Worm (Caenorhabditis elegans) whole organism, L3 larva: ENCODE measurements around the gene str-139.
A peak's percentile ranks its signal among the peaks of the same experiment; 100 is the strongest.

Experiments used
- R02D3.7 ChIP-seq: fragments of 150-350 bp; optimal IDR thresholded peaks from 2 replicates; lab custom pipeline; 2014; ENCODE audit warnings: missing biosample characterization, missing genetic modification characterization
- aly-2 ChIP-seq: fragments of 150-350 bp; optimal IDR thresholded peaks from 2 replicates; lab custom pipeline; 2014; ENCODE audit warnings: missing biosample characterization, missing genetic modification characterization
- ceh-28 ChIP-seq: fragments of 150-350 bp; optimal IDR thresholded peaks from 2 replicates; lab custom pipeline; 2014; ENCODE audit warnings: missing biosample characterization, missing genetic modification reagents, missing genetic modification characterization
- daf-12 ChIP-seq: fragments of 150-350 bp; optimal IDR thresholded peaks from 2 replicates; lab custom pipeline; 2014; ENCODE audit warnings: missing biosample characterization, missing genetic modification reagents, missing genetic modification characterization
- egl-5 ChIP-seq: fragments of 150-350 bp; optimal IDR thresholded peaks from 2 replicates; lab custom pipeline; 2017; ENCODE audit warnings: missing biosample characterization, missing genetic modification reagents, missing genetic modification characterization, inconsistent platforms
- elt-1 ChIP-seq: fragments of 150-350 bp; optimal IDR thresholded peaks from 2 replicates; lab custom pipeline; 2014; ENCODE audit warnings: missing biosample characterization, missing genetic modification characterization
- elt-2 ChIP-seq: sonication (generic microtip); optimal IDR thresholded peaks from 2 replicates; lab custom pipeline; 2016; ENCODE audit warnings: missing genetic modification reagents, mild to moderate bottlenecking, missing genetic modification characterization, missing compliant biosample characterization
- elt-3 ChIP-seq, 3 experiments: fragments of 150-350 bp in 1 of 3; sonication (generic microtip) in 2 of 3; optimal IDR thresholded peaks; 2 replicates in 2 of 3; 4 replicates in 1 of 3; lab custom pipeline; 2014 to 2017; ENCODE audit warnings: missing biosample characterization in 3 of 3, missing genetic modification characterization in 3 of 3
- fkh-10 ChIP-seq: sonication (generic microtip); optimal IDR thresholded peaks from 2 replicates; lab custom pipeline; 2017; ENCODE audit warnings: missing biosample characterization, missing genetic modification reagents, missing genetic modification characterization
- fkh-2 ChIP-seq: fragments of 150-350 bp; optimal IDR thresholded peaks from 2 replicates; lab custom pipeline; 2014; ENCODE audit warnings: missing biosample characterization, missing genetic modification reagents, missing genetic modification characterization
- fos-1 ChIP-seq: fragments of 150-350 bp; optimal IDR thresholded peaks from 2 replicates; lab custom pipeline; 2014; ENCODE audit warnings: missing biosample characterization, missing genetic modification characterization
- hmg-11 ChIP-seq: sonication (generic microtip); optimal IDR thresholded peaks from 2 replicates; lab custom pipeline; 2016; ENCODE audit warnings: missing genetic modification characterization, missing compliant biosample characterization
- jun-1 ChIP-seq: fragments of 150-350 bp; optimal IDR thresholded peaks from 2 replicates; lab custom pipeline; 2014; ENCODE audit warnings: missing biosample characterization, missing genetic modification reagents, missing genetic modification characterization
- lin-15B ChIP-seq: fragments of 150-350 bp; optimal IDR thresholded peaks from 2 replicates; lab custom pipeline; 2014; ENCODE audit warnings: missing biosample characterization, missing genetic modification characterization
- lsy-12 ChIP-seq: sonication (generic microtip); optimal IDR thresholded peaks from 2 replicates; lab custom pipeline; 2016; ENCODE audit warnings: mild to moderate bottlenecking, missing genetic modification characterization, missing compliant biosample characterization
- mdl-1 ChIP-seq: fragments of 150-350 bp; optimal IDR thresholded peaks from 2 replicates; lab custom pipeline; 2014; ENCODE audit warnings: missing biosample characterization, missing genetic modification characterization
- mml-1 ChIP-seq: fragments of 150-350 bp; sonication (generic microtip); optimal IDR thresholded peaks from 3 replicates; lab custom pipeline; 2014; ENCODE audit warnings: missing biosample characterization, missing genetic modification characterization
- nfya-1 ChIP-seq: sonication (generic microtip); optimal IDR thresholded peaks from 2 replicates; lab custom pipeline; 2017; ENCODE audit warnings: missing genetic modification characterization, mild to moderate bottlenecking, missing compliant biosample characterization, antibody characterized with exemption, moderate library complexity; ENCODE audit not compliant: insufficient read depth
- nhr-11 ChIP-seq: fragments of 150-350 bp; optimal IDR thresholded peaks from 2 replicates; lab custom pipeline; 2014; ENCODE audit warnings: missing biosample characterization, missing genetic modification characterization
- nhr-12 ChIP-seq: fragments of 150-350 bp; optimal IDR thresholded peaks from 2 replicates; lab custom pipeline; 2014; ENCODE audit warnings: missing biosample characterization, missing genetic modification characterization
- nhr-23 ChIP-seq: fragments of 150-350 bp; optimal IDR thresholded peaks from 2 replicates; lab custom pipeline; 2014; ENCODE audit warnings: missing biosample characterization, missing genetic modification reagents, missing genetic modification characterization
- nhr-25 ChIP-seq: sonication (generic microtip); optimal IDR thresholded peaks from 2 replicates; lab custom pipeline; 2017; ENCODE audit warnings: missing biosample characterization, missing genetic modification characterization
- nhr-43 ChIP-seq: sonication (generic microtip); optimal IDR thresholded peaks from 2 replicates; lab custom pipeline; 2016; ENCODE audit warnings: mild to moderate bottlenecking, missing genetic modification characterization, missing compliant biosample characterization; ENCODE audit not compliant: poor library complexity, severe bottlenecking
- nhr-67 ChIP-seq: fragments of 150-350 bp; optimal IDR thresholded peaks from 2 replicates; lab custom pipeline; 2014; ENCODE audit warnings: missing biosample characterization, missing genetic modification characterization
- nhr-76 ChIP-seq: fragments of 150-350 bp; sonication (generic microtip); optimal IDR thresholded peaks from 5 replicates; lab custom pipeline; 2014; ENCODE audit warnings: missing biosample characterization, missing genetic modification characterization
- pha-4 ChIP-seq: fragments of 150-350 bp; optimal IDR thresholded peaks from 2 replicates; lab custom pipeline; 2014; ENCODE audit warnings: missing biosample characterization, missing genetic modification reagents, missing genetic modification characterization
- pqm-1 ChIP-seq: fragments of 150-350 bp; optimal IDR thresholded peaks from 2 replicates; lab custom pipeline; 2017; ENCODE audit warnings: missing biosample characterization, missing genetic modification characterization, inconsistent platforms
- skn-1 ChIP-seq: fragments of 150-350 bp; optimal IDR thresholded peaks from 2 replicates; lab custom pipeline; 2014; ENCODE audit warnings: missing biosample characterization, missing genetic modification characterization
- tbx-2 ChIP-seq: sonication (generic microtip); optimal IDR thresholded peaks from 2 replicates; lab custom pipeline; 2016; ENCODE audit warnings: mild to moderate bottlenecking, missing genetic modification characterization, missing compliant biosample characterization
- unc-39 ChIP-seq: sonication (generic microtip); optimal IDR thresholded peaks from 4 replicates; lab custom pipeline; 2017; ENCODE audit warnings: missing biosample characterization, missing genetic modification characterization
- unc-62 ChIP-seq: fragments of 150-350 bp; sonication (generic microtip); optimal IDR thresholded peaks from 4 replicates; lab custom pipeline; 2014; ENCODE audit warnings: missing biosample characterization, missing genetic modification reagents, missing genetic modification characterization
- ztf-4 ChIP-seq: fragments of 150-350 bp; optimal IDR thresholded peaks from 2 replicates; lab custom pipeline; 2014; ENCODE audit warnings: missing biosample characterization, missing genetic modification characterization

The str-139 gene

DNA sequence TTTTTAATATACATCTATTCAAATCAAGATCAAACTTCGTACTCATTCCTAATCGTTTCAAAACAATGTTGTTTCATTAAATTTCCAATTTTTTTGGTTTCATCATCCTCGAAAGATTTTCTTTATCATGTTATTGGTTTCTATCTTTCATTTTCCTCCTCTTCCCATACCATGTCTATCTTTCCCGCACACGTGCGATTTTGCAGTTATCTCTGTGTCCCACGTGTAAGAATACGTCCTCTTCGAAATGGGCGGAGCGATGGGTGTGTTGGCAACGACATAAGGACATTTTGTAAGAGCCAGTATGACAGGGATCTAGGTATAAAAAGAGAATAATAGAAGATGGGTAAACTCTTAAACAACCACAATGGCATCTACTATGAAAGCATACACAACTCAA lies 35.6 kb downstream of the str-139 start, which contains the start of gene F43H9.4:
Gene F43H9.4 (plus strand): TSS at position 366 of the 400 bp plus-strand sequence.
- TF ChIP-seq elt-3 (tag; optimal IDR thresholded peaks at IDR 0.05; lab: Kevin White, UChicago) (peak in 1 of 3 experiments; percentile 10), unc-62 (GFP tag; lab: Kevin White, UChicago) (no peak), pha-4 (no peak), mdl-1 (tag; lab: Kevin White, UChicago) (peak; percentile 49), nhr-11 (tag; lab: Kevin White, UChicago) (no peak), nhr-43 (tag; lab: Kevin White, UChicago) (peak; percentile 85), nhr-23 (peak; percentile 28)

DNA sequence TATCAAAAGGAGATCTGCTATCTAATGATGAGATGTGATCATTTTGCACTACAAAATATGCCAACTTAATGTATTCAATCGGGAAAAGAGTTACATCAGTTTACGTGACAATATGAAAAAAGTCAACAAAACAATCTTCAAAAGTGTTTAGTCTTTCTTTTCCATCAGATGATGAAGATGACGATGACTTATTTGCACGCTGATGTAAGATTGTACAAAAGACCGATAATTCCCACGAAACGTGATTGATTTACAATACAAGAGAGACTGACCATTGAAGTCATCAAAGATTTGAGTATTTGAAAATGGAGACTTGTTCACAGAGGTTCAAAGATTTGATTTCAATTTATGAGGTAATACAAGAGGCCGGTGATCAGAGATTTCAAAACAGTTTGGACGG lies 36.7 kb downstream of the str-139 start:
- no peak for TF ChIP-seq nhr-12
- peak; percentile 80 for TF ChIP-seq elt-1
- no peak for TF ChIP-seq jun-1 (tag; lab: Kevin White, UChicago)
- TF ChIP-seq egl-5 (tag; lab: Kevin White, UChicago): no peak
- no peak for TF ChIP-seq nhr-67 (tag; lab: Kevin White, UChicago)
- TF ChIP-seq elt-3 (tag; optimal IDR thresholded peaks at IDR 0.05; lab: Kevin White, UChicago): no peak
- TF ChIP-seq pqm-1 (tag; lab: Kevin White, UChicago): no peak
- TF ChIP-seq fkh-2 (tag; lab: Kevin White, UChicago): no peak
- peak; percentile 3 for TF ChIP-seq nhr-25 (tag; lab: Kevin White, UChicago)
- no peak for TF ChIP-seq ztf-4 (tag; lab: Kevin White, UChicago)
- no peak for TF ChIP-seq tbx-2 (tag; lab: Kevin White, UChicago)
- no peak for TF ChIP-seq lsy-12 (tag; lab: Kevin White, UChicago)
- no peak for TF ChIP-seq elt-2 (tag; lab: Kevin White, UChicago)
- peak; percentile 2 for TF ChIP-seq nhr-43 (tag; lab: Kevin White, UChicago)
- TF ChIP-seq unc-39 (tag; lab: Kevin White, UChicago): no peak
- TF ChIP-seq nfya-1 (tag; lab: Kevin White, UChicago): no peak
- TF ChIP-seq, all 47 proteins: peak for 3

DNA sequence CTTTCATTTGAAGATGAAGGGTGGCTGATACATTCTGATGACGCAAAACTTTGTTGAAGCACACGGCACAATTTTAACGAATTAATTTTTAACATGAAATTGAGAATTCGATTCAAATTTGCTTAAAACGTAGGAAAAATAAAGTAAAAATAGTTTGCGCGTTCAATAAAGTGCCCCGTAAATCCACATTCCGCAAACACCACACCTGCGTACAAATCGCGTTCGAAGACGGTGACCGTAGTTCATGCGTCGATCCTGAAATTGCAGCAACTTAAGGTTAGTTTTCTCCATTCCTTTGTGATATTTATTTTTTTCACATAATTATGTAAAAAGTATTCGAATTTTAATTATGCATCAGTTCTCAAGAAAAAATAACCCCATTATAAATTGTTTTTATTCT lies 37.2 kb downstream of the str-139 start, which contains the start of gene F43H9.3:
Gene F43H9.3 (minus strand): TSS at position 189 of the 400 bp plus-strand sequence.
- TF ChIP-seq pha-4: peak; percentile 30
- peak; percentile 89 for TF ChIP-seq R02D3.7 (tag; lab: Kevin White, UChicago)
- TF ChIP-seq fos-1: no peak
- TF ChIP-seq nfya-1 (tag; lab: Kevin White, UChicago): peak; percentile 28
- no peak for TF ChIP-seq nhr-43 (tag; lab: Kevin White, UChicago)
- peak; percentile 18 for TF ChIP-seq hmg-11 (tag; lab: Kevin White, UChicago)
- TF ChIP-seq lin-15B (tag; lab: Kevin White, UChicago): peak; percentile 2
- TF ChIP-seq, all 47 proteins: peak for 5

DNA sequence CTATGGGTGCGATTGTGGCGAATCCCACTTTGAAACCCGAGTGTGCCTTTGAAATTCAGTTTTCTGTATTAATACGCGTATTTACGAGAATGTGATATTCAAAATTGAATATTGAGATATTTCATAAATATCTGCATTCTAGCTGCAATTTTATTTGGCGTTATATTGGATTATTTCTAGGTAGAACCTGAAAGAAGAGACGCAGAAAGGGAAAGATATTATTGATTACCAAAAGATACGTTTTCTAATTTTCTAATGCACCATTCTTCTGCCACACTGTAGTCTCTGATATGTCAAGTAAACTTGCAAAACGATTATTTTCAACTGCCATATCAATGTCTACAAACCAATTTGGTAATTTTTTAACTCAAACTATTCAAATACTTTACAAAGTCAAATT lies 39.9 kb downstream of the str-139 start, which contains the start of gene ech-3:
Gene ech-3 (plus strand): TSS at position 178 of the 400 bp plus-strand sequence.
- TF ChIP-seq ceh-28 (peak; percentile 75), aly-2 (tag; lab: Kevin White, UChicago) (no peak), pha-4 (peak; percentile 51), nhr-12 (no peak), elt-2 (tag; lab: Kevin White, UChicago) (peak; percentile 39), pqm-1 (tag; lab: Kevin White, UChicago) (peak; percentile 21)

DNA sequence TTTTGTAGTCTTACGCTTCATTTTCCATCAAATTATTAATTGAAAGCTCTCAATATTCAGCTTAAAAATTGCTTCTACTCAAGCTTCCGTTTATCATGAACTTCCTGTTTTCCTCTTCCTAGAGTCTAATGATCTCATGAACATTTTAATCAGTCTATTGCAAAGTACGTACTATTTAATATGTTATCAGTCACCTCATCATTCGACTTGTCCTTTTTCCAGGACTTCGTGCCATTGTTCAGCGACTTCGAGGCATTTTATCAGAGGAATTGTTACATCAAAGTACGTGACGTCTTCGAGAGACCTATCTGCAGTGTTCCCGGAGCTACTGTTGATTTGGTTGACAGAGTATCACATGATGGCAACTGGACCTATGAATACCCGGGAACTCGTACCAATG lies 42.2 kb downstream of the str-139 start:
- TF ChIP-seq nfya-1 (tag; lab: Kevin White, UChicago) (no peak), pqm-1 (tag; lab: Kevin White, UChicago) (peak; percentile 78), egl-5 (tag; lab: Kevin White, UChicago) (no peak), jun-1 (tag; lab: Kevin White, UChicago) (peak; percentile 8), nhr-23 (no peak), elt-1 (no peak), skn-1 (tag; lab: Kevin White, UChicago) (no peak), ceh-28 (no peak), pha-4 (no peak), elt-2 (tag; lab: Kevin White, UChicago) (peak; percentile 65), nhr-11 (tag; lab: Kevin White, UChicago) (no peak)

DNA sequence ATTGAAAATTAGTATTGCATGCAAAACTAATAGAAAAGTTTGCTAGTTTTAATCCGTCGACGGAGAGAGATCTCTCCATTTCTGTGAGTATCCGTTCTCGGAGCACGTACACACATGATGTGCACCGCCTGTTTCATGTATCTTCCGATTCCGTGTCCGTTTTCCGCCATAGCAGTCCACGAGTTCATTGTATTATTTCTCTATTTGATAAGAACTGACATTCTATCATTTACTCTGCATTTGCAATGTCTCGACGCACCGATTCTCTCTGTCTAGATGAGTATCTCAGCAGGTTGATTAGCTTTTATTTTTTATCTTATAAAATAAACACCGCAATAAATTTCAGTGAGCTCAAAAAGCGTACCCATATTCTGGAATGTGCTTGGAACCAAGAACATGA lies 43.1 kb downstream of the str-139 start:
- TF ChIP-seq fkh-10 (GFP tag; lab: Kevin White, UChicago) (no peak), nhr-76 (tag; lab: Kevin White, UChicago) (no peak), ztf-4 (tag; lab: Kevin White, UChicago) (no peak), daf-12 (tag; lab: Kevin White, UChicago) (no peak), tbx-2 (tag; lab: Kevin White, UChicago) (no peak), mml-1 (tag; lab: Kevin White, UChicago) (no peak), R02D3.7 (tag; lab: Kevin White, UChicago) (no peak), elt-2 (tag; lab: Kevin White, UChicago) (peak; percentile 64), pqm-1 (tag; lab: Kevin White, UChicago) (peak; percentile 22)
